Worm (Caenorhabditis elegans): ENCODE data around the gene F36D3.1.

F36D3.1 gene

DNA sequence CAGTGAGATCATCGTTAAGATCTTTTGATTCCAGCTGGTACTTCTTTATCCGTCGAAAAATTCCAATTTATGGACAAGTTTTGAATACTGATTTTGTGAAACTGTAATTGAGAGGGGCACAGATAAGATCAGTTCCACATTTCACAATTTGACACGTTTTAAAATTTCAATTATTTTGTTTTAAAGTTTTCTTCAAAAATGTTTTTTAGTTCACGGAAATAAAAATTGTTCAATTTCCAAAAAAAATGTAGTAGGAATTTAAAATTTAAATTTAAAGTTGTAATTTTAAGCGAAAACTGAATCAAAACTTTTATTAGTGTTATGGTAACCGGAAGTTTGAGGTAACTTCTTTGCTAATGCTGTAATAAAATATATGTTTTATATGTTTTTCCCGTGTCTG, 18.5 kb downstream of the F36D3.1 start, which contains the start of gene F36D3.4:
TSS of gene F36D3.4 (minus strand) at position 101 of the 400 bp plus-strand sequence.
- TF ChIP-seq tbx-7 (tag; optimal IDR thresholded peaks at IDR 0.05): no peak
- no peak for TF ChIP-seq K09A11.1 (tag; optimal IDR thresholded peaks at IDR 0.05; ENCODE audit: insufficient read depth)
- TF ChIP-seq pqm-1 (tag; optimal IDR thresholded peaks at IDR 0.05): no peak
- TF ChIP-seq ceh-2 (tag; optimal IDR thresholded peaks at IDR 0.05): no peak
- no peak for TF ChIP-seq nhr-11 (tag; optimal IDR thresholded peaks at IDR 0.05)
- TF ChIP-seq ceh-34 (tag; optimal IDR thresholded peaks at IDR 0.05): no peak

DNA sequence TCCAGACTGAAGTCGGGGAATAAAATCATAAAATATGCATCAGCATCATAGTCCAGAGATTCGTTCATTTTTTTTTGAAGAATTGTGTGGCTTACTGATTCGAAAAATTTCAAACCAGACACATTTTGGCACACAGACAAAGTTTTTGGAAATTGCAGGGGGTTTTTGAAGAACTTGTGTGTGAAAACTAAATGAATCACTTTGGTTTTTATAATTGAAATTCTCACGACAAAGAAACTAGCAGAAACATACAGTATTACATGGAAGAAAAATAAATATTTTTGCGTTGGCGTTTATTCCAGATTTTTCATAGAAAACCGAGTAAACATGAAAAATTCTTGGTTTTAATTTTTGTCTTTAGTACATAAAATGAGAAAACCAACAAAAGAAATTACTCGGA, 23.1 kb downstream of the F36D3.1 start, which contains the start of gene srw-34:
TSS of gene srw-34 (minus strand) at position 101 of the 400 bp plus-strand sequence.
- no peak for TF ChIP-seq C08G9.2 (tag; optimal IDR thresholded peaks at IDR 0.05)
- TF ChIP-seq ztf-16 (tag; optimal IDR thresholded peaks at IDR 0.05): no peak
- no peak for TF ChIP-seq ceh-48 (tag; optimal IDR thresholded peaks at IDR 0.05)
- TF ChIP-seq Y22D7AL.16 (tag; optimal IDR thresholded peaks at IDR 0.05): no peak
- TF ChIP-seq ceh-24 (tag; optimal IDR thresholded peaks at IDR 0.05): no peak
- TF ChIP-seq fax-1 (tag; optimal IDR thresholded peaks at IDR 0.05): no peak
- no peak for TF ChIP-seq ceh-19 (GFP tag; optimal IDR thresholded peaks at IDR 0.05)
- TF ChIP-seq nfya-1 (tag; optimal IDR thresholded peaks at IDR 0.05): no peak
- TF ChIP-seq unc-86 (tag; optimal IDR thresholded peaks at IDR 0.05): no peak
- no peak for TF ChIP-seq nhr-232 (tag; optimal IDR thresholded peaks at IDR 0.05)
- TF ChIP-seq ahr-1 (tag; optimal IDR thresholded peaks at IDR 0.05): no peak
- TF ChIP-seq hlh-8 (tag; optimal IDR thresholded peaks at IDR 0.05): no peak
- TF ChIP-seq pqm-1 (tag; optimal IDR thresholded peaks at IDR 0.05): no peak
- no peak for TF ChIP-seq lin-11 (tag; optimal IDR thresholded peaks at IDR 0.05)
- TF ChIP-seq tbx-2 (tag; optimal IDR thresholded peaks at IDR 0.05): no peak
- TF ChIP-seq mec-3 (tag; optimal IDR thresholded peaks at IDR 0.05; ENCODE audit: borderline replicate concordance): no peak

DNA sequence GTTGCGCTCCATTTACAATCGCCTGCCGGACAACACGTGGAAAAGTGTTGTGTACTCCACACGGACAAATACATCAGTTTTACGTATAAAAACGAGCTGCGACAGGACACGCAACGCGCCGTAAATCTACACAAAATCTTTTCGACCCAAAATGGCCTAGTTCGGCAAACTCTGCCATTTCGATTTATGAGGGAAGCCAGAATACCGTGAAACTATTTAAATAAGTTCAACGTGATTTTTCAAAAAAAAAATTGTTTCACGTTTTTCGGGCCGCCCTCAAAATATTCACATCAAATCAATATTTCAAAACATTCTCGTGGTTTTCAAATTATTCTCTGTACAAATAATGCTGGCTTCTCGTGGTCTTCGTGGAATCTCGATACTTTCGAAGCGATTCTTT, 27.7 kb downstream of the F36D3.1 start, which contains the start of gene F36D3.8:
TSS of gene F36D3.8 (plus strand) at position 301 of the 400 bp plus-strand sequence.
- TF ChIP-seq rnt-1 (tag; optimal IDR thresholded peaks at IDR 0.05): no peak
- TF ChIP-seq nhr-11 (tag; optimal IDR thresholded peaks at IDR 0.05): no peak
- TF ChIP-seq ceh-34 (tag; optimal IDR thresholded peaks at IDR 0.05): no peak
- TF ChIP-seq tbx-2 (tag; optimal IDR thresholded peaks at IDR 0.05): no peak
- TF ChIP-seq dve-1 (tag; optimal IDR thresholded peaks at IDR 0.05): no peak
- no peak for TF ChIP-seq lin-11 (tag; optimal IDR thresholded peaks at IDR 0.05)
- no peak for TF ChIP-seq pha-4 (tag; optimal IDR thresholded peaks at IDR 0.05)
- TF ChIP-seq mec-3 (tag; optimal IDR thresholded peaks at IDR 0.05; ENCODE audit: borderline replicate concordance): no peak
- no peak for TF ChIP-seq T23F11.4 (GFP tag; optimal IDR thresholded peaks at IDR 0.05)
- no peak for TF ChIP-seq ceh-2 (tag; optimal IDR thresholded peaks at IDR 0.05)
- no peak for TF ChIP-seq fax-1 (tag; optimal IDR thresholded peaks at IDR 0.05)
- TF ChIP-seq elt-4 (tag; optimal IDR thresholded peaks at IDR 0.05): no peak
- no peak for TF ChIP-seq madf-2 (tag; optimal IDR thresholded peaks at IDR 0.05)
- TF ChIP-seq ets-4 (tag; optimal IDR thresholded peaks at IDR 0.05): no peak
- TF ChIP-seq K02D7.2 (tag; optimal IDR thresholded peaks at IDR 0.05): no peak
- TF ChIP-seq ceh-45 (GFP tag; IDR thresholded peaks at IDR 0.05): no peak
- no peak for TF ChIP-seq tbx-7 (tag; optimal IDR thresholded peaks at IDR 0.05)
- no peak for TF ChIP-seq unc-86 (tag; optimal IDR thresholded peaks at IDR 0.05)
- no peak for TF ChIP-seq eyg-1 (tag; optimal IDR thresholded peaks at IDR 0.05)
- TF ChIP-seq dmd-4 (tag; optimal IDR thresholded peaks at IDR 0.05; ENCODE audit: borderline replicate concordance): no peak

DNA sequence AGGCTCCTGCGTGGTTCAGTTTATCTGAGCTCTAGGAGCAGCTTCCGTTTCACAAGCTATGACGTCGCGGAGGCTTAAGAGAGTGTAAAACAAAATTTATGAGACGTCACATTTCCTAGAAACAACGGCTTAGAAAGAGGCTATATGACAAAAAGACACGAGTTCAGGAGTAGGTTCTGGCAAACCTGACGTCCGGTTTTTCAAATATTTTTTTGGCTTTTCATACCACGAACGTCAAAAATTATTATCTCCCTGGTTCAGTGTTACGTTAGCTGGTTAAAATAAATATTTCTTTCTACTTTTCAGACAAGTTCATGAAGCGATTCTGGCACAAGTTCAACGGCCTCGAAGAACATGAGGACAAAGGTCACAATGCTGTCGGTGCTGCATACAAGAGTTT, 28.6 kb downstream of the F36D3.1 start, which contains the start of gene F36D3.16:
TSS of gene F36D3.16 (plus strand) at position 301 of the 400 bp plus-strand sequence.
- TF ChIP-seq che-1 (tag; optimal IDR thresholded peaks at IDR 0.05) (no peak), ets-4 (tag; optimal IDR thresholded peaks at IDR 0.05) (no peak), tbx-7 (tag; optimal IDR thresholded peaks at IDR 0.05) (no peak)

DNA sequence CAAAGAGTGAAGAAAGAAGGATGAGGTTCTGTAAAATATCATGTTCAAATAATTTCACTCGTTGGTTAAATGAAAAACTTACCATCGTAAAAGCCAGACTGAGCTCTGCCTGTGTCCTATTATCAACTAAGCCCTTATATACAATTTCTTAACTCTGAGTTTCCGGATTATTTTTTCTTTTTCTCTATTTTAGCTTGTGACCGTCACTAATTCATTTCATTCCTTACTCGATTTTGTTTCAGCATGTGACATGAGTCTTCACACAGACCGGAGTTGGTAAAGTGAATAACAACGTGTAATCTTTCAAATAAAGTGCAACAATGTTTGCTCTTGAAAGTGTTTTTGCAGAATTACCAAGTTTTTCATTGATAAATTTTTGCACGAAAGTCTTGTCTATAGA, 34.8 kb downstream of the F36D3.1 start, which contains the start of gene cpr-2:
TSS of gene cpr-2 (minus strand) at position 101 of the 400 bp plus-strand sequence.
- no peak for TF ChIP-seq ceh-2 (tag; optimal IDR thresholded peaks at IDR 0.05)
- TF ChIP-seq ceh-24 (tag; optimal IDR thresholded peaks at IDR 0.05): no peak
- no peak for TF ChIP-seq elt-4 (tag; optimal IDR thresholded peaks at IDR 0.05)

Data from whole organism, late embryonic.